Worm (Caenorhabditis elegans) whole organism, late embryonic: ENCODE data around the gene F35E12.9.

ENCODE experiments used
- T23F11.4 ChIP-seq: fragments of 200-800 bp; sonication (Bioruptor generic); optimal IDR thresholded peaks from 2 replicates; lab custom pipeline; 2018; ENCODE audit warnings: mild to moderate bottlenecking, missing genetic modification characterization, missing compliant biosample characterization
- Y22D7AL.16 ChIP-seq: sonication (generic microtip); optimal IDR thresholded peaks from 2 replicates; lab custom pipeline; 2016; ENCODE audit warnings: missing genetic modification characterization, missing compliant biosample characterization
- elt-2 ChIP-seq: sonication (generic microtip); optimal IDR thresholded peaks from 2 replicates; lab custom pipeline; 2016; ENCODE audit warnings: missing genetic modification reagents, missing genetic modification characterization, missing compliant biosample characterization
- ets-4 ChIP-seq: sonication (generic microtip); optimal IDR thresholded peaks from 2 replicates; lab custom pipeline; 2016; ENCODE audit warnings: missing genetic modification characterization, missing compliant biosample characterization
- fkh-10 ChIP-seq: fragments of 150-350 bp; optimal IDR thresholded peaks from 2 replicates; lab custom pipeline; 2014; ENCODE audit warnings: missing biosample characterization, missing genetic modification reagents, missing genetic modification characterization
- lim-6 ChIP-seq: sonication (generic microtip); optimal IDR thresholded peaks from 2 replicates; lab custom pipeline; 2016; ENCODE audit warnings: missing genetic modification characterization, missing compliant biosample characterization
- nhr-232 ChIP-seq: sonication (generic microtip); optimal IDR thresholded peaks from 2 replicates; lab custom pipeline; 2016; ENCODE audit warnings: missing genetic modification characterization, missing compliant biosample characterization
- pag-3 ChIP-seq: sonication (generic microtip); optimal IDR thresholded peaks from 2 replicates; lab custom pipeline; 2016; ENCODE audit warnings: missing compliant biosample characterization, missing genetic modification characterization, borderline replicate concordance
- pat-9 ChIP-seq: fragments of 200-800 bp; sonication (Bioruptor generic); optimal IDR thresholded peaks from 2 replicates; lab custom pipeline; 2018; ENCODE audit warnings: mild to moderate bottlenecking, missing genetic modification characterization, moderate library complexity, missing compliant biosample characterization
- pha-4 ChIP-seq: fragments of 150-350 bp; optimal IDR thresholded peaks from 2 replicates; lab custom pipeline; 2018; ENCODE audit warnings: missing biosample characterization, missing genetic modification reagents, missing genetic modification characterization
- pqm-1 ChIP-seq: sonication (generic microtip); optimal IDR thresholded peaks from 2 replicates; lab custom pipeline; 2016; ENCODE audit warnings: missing genetic modification characterization, missing compliant biosample characterization
- unc-86 ChIP-seq: sonication (generic microtip); optimal IDR thresholded peaks from 2 replicates; lab custom pipeline; 2016; ENCODE audit warnings: missing genetic modification characterization, missing compliant biosample characterization

- TF ChIP-seq unc-86 (tag; lab: Kevin White, UChicago) (no peak), elt-2 (tag; lab: Kevin White, UChicago) (no peak), pqm-1 (tag; lab: Kevin White, UChicago) (no peak), T23F11.4 (no peak), pat-9 (tag; lab: Kevin White, UChicago) (no peak), pha-4 (no peak), ets-4 (tag; lab: Kevin White, UChicago) (no peak), fkh-10 (GFP tag; lab: Kevin White, UChicago) (no peak), pag-3 (tag; lab: Kevin White, UChicago) (no peak), Y22D7AL.16 (tag; lab: Kevin White, UChicago) (no peak), nhr-232 (tag; lab: Kevin White, UChicago) (no peak), lim-6 (tag; lab: Kevin White, UChicago) (no peak)
Observed at ce11 chrV:13785767-13786166, 40.8 kb upstream of the F35E12.9 start.
